Fruit fly (Drosophila melanogaster) whole organism, wandering third instar larva: ENCODE results near the gene ps.

Experiments
- Abd-B ChIP-seq: fragments of >200 bp; optimal IDR thresholded peaks from 2 replicates; lab custom pipeline; 2017; ENCODE audit warnings: missing biosample characterization, missing genetic modification characterization
- CG32264 ChIP-seq: fragments of 200-800 bp; sonication (Bioruptor generic); optimal IDR thresholded peaks from 2 replicates; lab custom pipeline; 2016; ENCODE audit warnings: missing biosample characterization, missing genetic modification characterization
- CrebA ChIP-seq: fragments of 200-800 bp; sonication (Bioruptor generic); optimal IDR thresholded peaks from 2 replicates; lab custom pipeline; 2016; ENCODE audit warnings: missing biosample characterization, mild to moderate bottlenecking, missing genetic modification characterization, borderline replicate concordance
- Dfd ChIP-seq: fragments of >200 bp; optimal IDR thresholded peaks from 2 replicates; lab custom pipeline; 2017; ENCODE audit warnings: missing biosample characterization, missing genetic modification characterization
- Dif ChIP-seq: fragments of 200-275, 200-300 bp; sonication (Bioruptor generic); optimal IDR thresholded peaks from 2 replicates; lab custom pipeline; 2018; ENCODE audit warnings: missing biosample characterization, missing genetic modification characterization; ENCODE audit not compliant: partially characterized antibody
- GATAd ChIP-seq: sonication (Bioruptor generic); optimal IDR thresholded peaks from 2 replicates; lab custom pipeline; 2016; ENCODE audit warnings: missing biosample characterization, missing genetic modification characterization
- HLH106 ChIP-seq: fragments of 200-800 bp; optimal IDR thresholded peaks from 3 replicates; lab custom pipeline; 2019; ENCODE audit warnings: missing biosample characterization, mild to moderate bottlenecking, missing genetic modification characterization, moderate library complexity
- Hnf4 ChIP-seq: fragments of 200-800 bp; sonication (Bioruptor generic); optimal IDR thresholded peaks from 2 replicates; lab custom pipeline; 2016; ENCODE audit warnings: missing biosample characterization, mild to moderate bottlenecking, missing genetic modification characterization
- Hr78 ChIP-seq: fragments of >200 bp; optimal IDR thresholded peaks from 2 replicates; lab custom pipeline; 2017; ENCODE audit warnings: missing biosample characterization, missing genetic modification characterization
- Hr83 ChIP-seq: fragments of 200-300 bp; sonication (Bioruptor generic); optimal IDR thresholded peaks from 2 replicates; lab custom pipeline; 2016; ENCODE audit warnings: missing biosample characterization, mild to moderate bottlenecking, missing genetic modification characterization, moderate library complexity; ENCODE audit not compliant: poor library complexity, severe bottlenecking
- Jra ChIP-seq: sonication (Bioruptor generic); optimal IDR thresholded peaks from 2 replicates; lab custom pipeline; 2016; ENCODE audit warnings: missing biosample characterization, missing genetic modification characterization
- Myc ChIP-seq: fragments of >200 bp; optimal IDR thresholded peaks from 2 replicates; lab custom pipeline; 2017
- Rel ChIP-seq, 2 experiments: fragments of 200-800 bp; sonication (Bioruptor generic) in 1 of 2; optimal IDR thresholded peaks; 2 replicates in 1 of 2; 3 replicates in 1 of 2; lab custom pipeline; 2016 to 2019; ENCODE audit warnings: mild to moderate bottlenecking in 2 of 2, missing biosample characterization in 2 of 2, missing genetic modification characterization in 2 of 2, moderate library complexity in 1 of 2
- Sp1 ChIP-seq: fragments of 200-800 bp; sonication (Bioruptor generic); optimal IDR thresholded peaks from 3 replicates; lab custom pipeline; 2019; ENCODE audit warnings: missing biosample characterization, mild to moderate bottlenecking, missing genetic modification characterization, moderate library complexity
- brk ChIP-seq: fragments of 200-800 bp; sonication (Bioruptor generic); optimal IDR thresholded peaks from 2 replicates; lab custom pipeline; 2016; ENCODE audit warnings: missing biosample characterization, mild to moderate bottlenecking, missing genetic modification characterization
- dl ChIP-seq, 2 experiments: fragments of 175-275, 200-275 bp in 1 of 2; fragments of 200-275 bp in 1 of 2; sonication (Bioruptor generic); optimal IDR thresholded peaks; lab custom pipeline; 2018; ENCODE audit warnings: mild to moderate bottlenecking in 2 of 2, missing biosample characterization in 2 of 2, missing genetic modification characterization in 2 of 2, moderate library complexity in 2 of 2; ENCODE audit not compliant: partially characterized antibody in 2 of 2, insufficient read depth in 1 of 2
- dsf ChIP-seq: sonication (Bioruptor generic); optimal IDR thresholded peaks from 2 replicates; lab custom pipeline; 2016; ENCODE audit warnings: missing biosample characterization, missing genetic modification characterization, borderline replicate concordance
- foxo ChIP-seq, 2 experiments: fragments of 200-800 bp; sonication (Bioruptor generic); optimal IDR thresholded peaks; 2 replicates in 1 of 2; 3 replicates in 1 of 2; lab custom pipeline; 2016 to 2017; ENCODE audit warnings: missing biosample characterization in 2 of 2, missing genetic modification characterization in 2 of 2
- fru ChIP-seq: fragments of 200-800 bp; sonication (Bioruptor generic); optimal IDR thresholded peaks from 3 replicates; lab custom pipeline; 2016; ENCODE audit warnings: missing biosample characterization, mild to moderate bottlenecking, missing genetic modification characterization
- h ChIP-seq: fragments of 200-800 bp; sonication (Bioruptor generic); optimal IDR thresholded peaks from 3 replicates; lab custom pipeline; 2016; ENCODE audit warnings: missing biosample characterization, mild to moderate bottlenecking, missing genetic modification characterization
- jim ChIP-seq: fragments of 175-275, 200-325 bp; sonication (Bioruptor generic); optimal IDR thresholded peaks from 2 replicates; lab custom pipeline; 2016; ENCODE audit warnings: missing biosample characterization, mild to moderate bottlenecking, missing genetic modification characterization
- lola ChIP-seq: fragments of >200 bp; optimal IDR thresholded peaks from 2 replicates; lab custom pipeline; 2017; ENCODE audit warnings: missing biosample characterization, missing genetic modification characterization
- psq ChIP-seq: fragments of 200-800 bp; sonication (Bioruptor generic); optimal IDR thresholded peaks from 3 replicates; lab custom pipeline; 2017; ENCODE audit warnings: missing biosample characterization, mild to moderate bottlenecking, missing genetic modification characterization, moderate library complexity
- rgr ChIP-seq: fragments of 200-800 bp; sonication (Bioruptor generic); optimal IDR thresholded peaks from 3 replicates; lab custom pipeline; 2016; ENCODE audit warnings: missing biosample characterization, mild to moderate bottlenecking, missing genetic modification characterization
- tai ChIP-seq: sonication (Bioruptor generic); optimal IDR thresholded peaks from 2 replicates; lab custom pipeline; 2016; ENCODE audit warnings: missing biosample characterization, missing genetic modification characterization
- usp ChIP-seq: fragments of >200 bp; optimal IDR thresholded peaks from 2 replicates; lab custom pipeline; 2017; ENCODE audit warnings: missing biosample characterization, missing genetic modification characterization
- woc ChIP-seq: sonication (Bioruptor generic); optimal IDR thresholded peaks from 2 replicates; lab custom pipeline; 2016; ENCODE audit warnings: missing biosample characterization, mild to moderate bottlenecking, missing genetic modification characterization

ps gene

dm6 chr3R:9459385-9460285 is 41.9 kb downstream of the ps start (continued):
- TF ChIP-seq tai (no peak), Jra (GFP tag; lab: Kevin White, UChicago) (no peak), jim (no peak), Abd-B (GFP tag; lab: Kevin White, UChicago) (no peak), HLH106 (tag; lab: Kevin White, UChicago) (peak; percentile 73)

- TF ChIP-seq woc (GFP tag; lab: Kevin White, UChicago) = no peak
- no peak for TF ChIP-seq Hr78 (GFP tag; lab: Kevin White, UChicago)
- TF ChIP-seq psq (GFP tag; lab: Kevin White, UChicago) = peak; percentile 72
- TF ChIP-seq tai = no peak
- TF ChIP-seq, all 38 proteins: peak for 1
Observed at dm6 chr3R:9460488-9461150, 42.9 kb downstream of the ps start, which contains the start of gene GstZ2. GstZ2 (minus strand) TSS chr3R:9460652.

DNA sequence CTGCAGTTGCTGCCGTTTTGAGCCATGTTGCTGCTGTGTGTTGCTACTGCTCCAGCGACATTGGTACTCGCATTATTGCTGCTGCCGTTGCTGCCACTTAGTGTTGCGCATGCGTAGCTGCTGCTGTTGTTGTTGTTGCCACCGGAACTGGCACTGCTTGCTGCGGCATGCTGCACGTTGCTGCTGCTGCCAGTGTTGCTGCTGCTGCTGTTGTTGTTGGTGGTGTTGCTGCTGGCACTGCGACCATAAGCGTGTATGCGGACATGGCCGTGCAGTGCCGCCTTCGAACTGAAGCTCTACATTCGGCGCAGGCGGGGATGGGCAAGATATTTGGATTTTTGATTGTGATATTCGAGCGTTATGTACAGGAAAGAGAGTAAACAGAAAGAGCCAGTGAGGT is 50.4 kb downstream of the ps start:
- TF ChIP-seq tai = no peak
- peak; percentile 68 for TF ChIP-seq Dfd (GFP tag; lab: Kevin White, UChicago)
- no peak for TF ChIP-seq Myc (lab: Kevin White, UChicago)
- no peak for TF ChIP-seq GATAd (GFP tag; lab: Kevin White, UChicago)

- TF ChIP-seq lola (GFP tag; lab: Kevin White, UChicago) (no peak), tai (no peak), CrebA (no peak), fru (no peak), rgr (GFP tag; lab: Kevin White, UChicago) (no peak), Hr83 (GFP tag; lab: Kevin White, UChicago) (no peak), h (GFP tag; lab: Kevin White, UChicago) (no peak), foxo (GFP tag; optimal IDR thresholded peaks at IDR 0.05; lab: Kevin White, UChicago) (no peak), brk (no peak), CG32264 (GFP tag; lab: Kevin White, UChicago) (no peak), woc (GFP tag; lab: Kevin White, UChicago) (no peak), GATAd (GFP tag; lab: Kevin White, UChicago) (no peak), Sp1 (no peak), Myc (lab: Kevin White, UChicago) (no peak), dsf (GFP tag; lab: Kevin White, UChicago) (no peak), usp (no peak), dl (GFP tag; optimal IDR thresholded peaks at IDR 0.05; lab: Kevin White, UChicago; ENCODE audit: insufficient read depth in 1 of 2, partially characterized antibody in 2 of 2) (no peak)
Observed at dm6 chr3R:9480396-9480795, 62.7 kb downstream of the ps start.

- TF ChIP-seq Dif (GFP tag; lab: Kevin White, UChicago) (no peak), dsf (GFP tag; lab: Kevin White, UChicago) (no peak), Hnf4 (GFP tag; lab: Kevin White, UChicago) (no peak)
- TF ChIP-seq, all 38 proteins: peak for 0
Observed at dm6 chr3R:9487561-9487960, 69.8 kb downstream of the ps start.

DNA sequence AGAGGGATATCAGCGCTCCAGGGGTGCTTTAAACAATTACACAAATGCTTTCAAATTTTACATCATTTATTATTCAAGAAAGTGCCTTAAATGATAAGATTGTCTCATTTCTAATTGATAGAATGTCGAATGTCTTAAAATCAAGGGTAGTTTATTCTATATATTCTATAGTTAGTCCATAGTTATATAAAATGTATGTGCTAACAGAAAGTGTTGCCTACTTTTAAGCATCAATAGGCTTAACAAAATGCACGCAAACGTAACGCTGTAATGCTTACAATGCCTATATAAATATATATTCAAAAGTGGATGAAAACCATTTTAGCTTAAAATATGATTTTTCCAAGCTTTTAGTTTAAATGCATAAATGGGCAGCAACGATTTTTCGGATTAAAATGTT is 70.2 kb downstream of the ps start:
- TF ChIP-seq Dfd (GFP tag; lab: Kevin White, UChicago) (no peak), tai (peak; percentile 1), GATAd (GFP tag; lab: Kevin White, UChicago) (no peak), brk (no peak), Rel (GFP tag; optimal IDR thresholded peaks at IDR 0.05; lab: Kevin White, UChicago) (no peak), Rel (tag; optimal IDR thresholded peaks at IDR 0.05; lab: Kevin White, UChicago) (no peak), Hr83 (GFP tag; lab: Kevin White, UChicago) (no peak)
